Fruit fly (Drosophila melanogaster) Kc167 (cell line): ENCODE results near the gene betaTub65B.

Source experiments
- Myc ChIP-seq: fragments of >200 bp; optimal IDR thresholded peaks from 2 replicates; lab custom pipeline; 2017; ENCODE audit warnings: missing external identifiers
- Sin3A ChIP-seq: fragments of >200 bp; optimal IDR thresholded peaks from 2 replicates; lab custom pipeline; 2018; ENCODE audit warnings: missing external identifiers
- h ChIP-seq: fragments of >200 bp; optimal IDR thresholded peaks from 3 replicates; lab custom pipeline; 2018; ENCODE audit warnings: missing external identifiers
- insv ChIP-seq: fragments of >200 bp; optimal IDR thresholded peaks from 3 replicates; lab custom pipeline; 2018; ENCODE audit warnings: missing external identifiers
- psq ChIP-seq: fragments of >200 bp; optimal IDR thresholded peaks from 2 replicates; lab custom pipeline; 2017; ENCODE audit warnings: missing external identifiers
- ttk ChIP-seq: sonication (Bioruptor generic); optimal IDR thresholded peaks from 2 replicates; lab custom pipeline; 2017; ENCODE audit warnings: missing external identifiers

DNA sequence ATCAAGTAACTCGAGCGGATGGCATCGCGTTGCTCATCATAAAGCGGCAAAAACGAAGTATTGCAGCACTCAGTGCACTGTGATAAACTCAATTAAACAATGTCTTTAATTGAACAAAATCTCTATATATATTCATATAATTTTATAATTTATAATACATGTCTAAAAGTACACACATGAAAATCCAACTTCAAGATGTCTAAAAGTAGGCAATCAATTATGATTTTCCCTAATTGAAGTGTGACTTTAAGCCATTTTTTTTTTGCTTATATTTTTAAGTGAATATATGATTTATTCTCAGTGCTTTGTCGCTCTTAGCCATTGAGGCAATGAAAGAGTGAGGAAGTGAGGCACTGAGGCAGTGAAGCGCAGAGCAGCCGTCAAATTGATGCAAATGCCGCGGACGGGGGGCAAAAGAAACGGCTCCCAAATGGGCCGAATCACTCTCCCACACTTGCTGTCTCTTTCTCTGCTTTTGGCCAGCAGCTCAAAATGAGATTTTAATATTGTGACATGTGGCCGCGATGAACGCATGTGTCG, 46.9 kb downstream of the betaTub65B start:
- TF ChIP-seq insv: no peak
- no peak for TF ChIP-seq h (lab: Kevin White, UChicago)
- TF ChIP-seq Myc (lab: Kevin White, UChicago): no peak
- no peak for TF ChIP-seq psq
- TF ChIP-seq ttk (lab: Kevin White, UChicago): no peak
- TF ChIP-seq Sin3A (lab: Kevin White, UChicago): no peak
